Fruit fly (Drosophila melanogaster) S2 (cell line): ENCODE results near the gene CG14932.
A peak's percentile ranks its signal among the peaks of the same experiment; 100 is the strongest.

Experiments
- CG8478 ChIP-seq: fragments of >200 bp; optimal IDR thresholded peaks from 2 replicates; lab custom pipeline; 2018
- CTCF ChIP-seq, 2 experiments: fragments of >200 bp; optimal IDR thresholded peaks; 2 replicates each; lab custom pipeline; 2018

Gene CG14932

dm6 chr2L:11808702-11809583, 19.2 kb downstream of the CG14932 start, which contains the start of gene crol:
Gene crol (minus strand): TSS chr2L:11809438.
- no peak for TF ChIP-seq CG8478
- peak in 1 of 2 experiments; percentile 16 for TF ChIP-seq CTCF (optimal IDR thresholded peaks at IDR 0.05; lab: Kevin White, UChicago)

- no peak for TF ChIP-seq CTCF (optimal IDR thresholded peaks at IDR 0.05; lab: Kevin White, UChicago)
- TF ChIP-seq CG8478: no peak
These were observed 20.1 kb downstream of the CG14932 start for dm6 chr2L:11809823-11810222.

DNA sequence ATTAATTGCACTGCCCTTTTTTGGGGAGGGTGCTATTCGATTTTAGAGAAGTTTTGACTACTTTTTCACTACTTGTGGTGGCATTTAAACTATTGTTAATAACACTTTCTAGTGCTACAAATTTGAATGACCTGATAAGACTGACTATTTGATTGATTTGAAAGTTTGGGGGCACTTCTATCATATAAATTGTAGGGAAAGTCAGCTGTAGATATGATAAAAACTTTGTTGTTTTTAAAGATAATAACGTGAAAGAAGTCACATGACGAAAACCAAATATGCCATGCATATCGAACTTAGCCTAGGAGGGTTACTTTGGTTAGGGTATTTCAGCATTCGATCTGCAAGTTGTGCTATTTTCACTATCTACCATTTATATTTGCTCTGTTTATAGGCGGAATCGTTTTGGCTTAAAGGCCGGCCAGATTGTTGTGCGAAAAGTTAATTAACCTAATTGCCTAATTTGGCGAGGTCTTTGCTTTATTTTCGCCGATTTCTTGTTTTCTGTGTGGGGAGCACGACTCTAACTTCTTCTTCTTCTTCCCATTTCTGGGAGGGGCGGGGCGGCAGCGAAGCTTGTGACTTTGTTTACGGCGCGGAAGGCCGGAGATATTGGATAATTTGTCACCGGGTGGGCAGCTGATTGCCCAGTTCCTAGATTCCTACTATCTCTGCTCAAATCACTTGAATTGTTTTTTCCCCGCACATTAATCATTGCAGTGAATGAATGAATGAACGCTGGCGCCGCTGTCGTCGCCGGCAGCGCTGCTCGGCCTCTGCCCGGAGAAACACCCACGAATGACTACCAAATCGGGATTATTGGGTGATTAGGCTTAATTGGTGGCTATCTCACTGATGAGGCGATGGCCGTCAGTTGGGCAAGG, 23.3 kb downstream of the CG14932 start:
- TF ChIP-seq CTCF (optimal IDR thresholded peaks at IDR 0.05; lab: Kevin White, UChicago): no peak
- no peak for TF ChIP-seq CG8478

- no peak for TF ChIP-seq CTCF (optimal IDR thresholded peaks at IDR 0.05; lab: Kevin White, UChicago)
- TF ChIP-seq CG8478: no peak
These were observed 24.0 kb downstream of the CG14932 start, which contains the start of gene CycY for dm6 chr2L:11813665-11814087. Gene CycY (minus strand): TSS chr2L:11813780.

- TF ChIP-seq CTCF (optimal IDR thresholded peaks at IDR 0.05; lab: Kevin White, UChicago): peak; percentile 92 to 96
- no peak for TF ChIP-seq CG8478
These were observed 26.7 kb downstream of the CG14932 start for dm6 chr2L:11816376-11816775.

DNA sequence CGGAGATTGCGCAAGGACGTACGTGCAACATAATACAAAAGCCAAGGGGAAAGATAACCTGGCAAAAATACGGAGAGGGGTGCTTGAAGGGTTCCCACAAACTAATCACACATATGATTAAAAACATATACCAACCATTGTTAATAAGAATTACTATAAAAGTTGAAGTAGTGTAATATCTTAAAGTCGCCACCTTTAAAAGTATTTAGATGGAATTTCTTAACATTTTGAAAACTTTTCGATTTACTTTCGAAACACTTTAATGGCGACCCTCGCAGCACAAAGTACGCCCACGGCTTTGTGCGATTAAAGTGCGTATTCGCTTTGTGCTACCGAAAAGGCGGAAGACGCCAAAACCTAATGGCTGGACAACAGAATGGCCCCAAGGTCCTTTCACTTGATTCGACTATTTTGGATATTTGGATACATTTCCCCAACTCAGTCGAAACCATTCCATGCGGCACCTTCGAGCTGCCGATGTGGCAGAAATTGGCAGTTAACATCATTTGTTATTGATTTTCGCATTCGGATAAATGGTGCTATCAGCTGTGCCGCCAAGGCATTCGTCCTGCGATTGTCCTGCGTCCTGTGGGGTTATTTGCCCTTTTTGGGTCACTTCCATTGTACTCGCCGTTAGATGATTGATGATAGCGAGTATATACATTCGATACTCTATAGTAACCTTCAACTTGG, 33.9 kb downstream of the CG14932 start:
- TF ChIP-seq CG8478: no peak
- no peak for TF ChIP-seq CTCF (optimal IDR thresholded peaks at IDR 0.05; lab: Kevin White, UChicago)

DNA sequence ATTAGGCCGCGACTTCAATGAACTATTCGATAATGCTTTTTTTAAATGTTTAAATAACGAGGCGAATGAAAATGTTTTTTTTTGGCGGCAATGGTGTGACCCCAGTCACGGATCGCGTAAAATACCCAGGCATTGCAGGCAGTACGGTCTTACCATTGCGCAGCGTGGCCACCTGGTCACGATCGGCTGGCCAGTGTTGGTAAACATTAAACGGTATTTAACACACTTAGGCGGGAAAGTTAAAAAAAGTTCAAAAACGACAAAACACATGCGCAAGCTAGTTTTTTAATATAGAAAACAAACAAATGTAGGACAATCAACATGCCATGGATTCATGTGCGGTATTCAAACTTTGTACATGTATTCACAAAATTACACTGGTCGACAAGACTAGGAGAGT, 39.6 kb downstream of the CG14932 start, which contains the start of gene esc:
TSS of gene esc (minus strand) at position 129 of the 400 bp plus-strand sequence.
- TF ChIP-seq CTCF (optimal IDR thresholded peaks at IDR 0.05; lab: Kevin White, UChicago): peak; percentile 9 to 34
- no peak for TF ChIP-seq CG8478

DNA sequence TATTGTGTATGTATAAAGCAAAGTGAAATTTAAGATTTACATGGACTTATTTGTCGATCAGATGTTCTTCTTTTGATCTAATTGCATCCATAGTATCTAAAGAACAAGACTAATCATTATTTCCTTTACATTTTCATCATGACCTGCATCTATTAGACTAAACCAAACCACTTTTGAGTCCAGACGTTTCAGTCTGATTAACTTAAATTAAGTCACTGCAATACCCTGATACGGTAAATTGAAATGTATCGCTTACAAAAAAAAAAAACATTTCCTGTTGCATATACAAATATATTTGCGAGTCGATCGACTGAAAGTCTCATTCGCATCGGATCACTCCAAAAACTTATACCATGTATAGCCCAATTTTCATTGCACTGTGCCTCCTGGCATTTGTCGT, 44.1 kb downstream of the CG14932 start, which contains the start of gene CG45011:
TSS of gene CG45011 (plus strand) at position 301 of the 400 bp plus-strand sequence.
- TF ChIP-seq CG8478 (no peak), CTCF (optimal IDR thresholded peaks at IDR 0.05; lab: Kevin White, UChicago) (no peak)

DNA sequence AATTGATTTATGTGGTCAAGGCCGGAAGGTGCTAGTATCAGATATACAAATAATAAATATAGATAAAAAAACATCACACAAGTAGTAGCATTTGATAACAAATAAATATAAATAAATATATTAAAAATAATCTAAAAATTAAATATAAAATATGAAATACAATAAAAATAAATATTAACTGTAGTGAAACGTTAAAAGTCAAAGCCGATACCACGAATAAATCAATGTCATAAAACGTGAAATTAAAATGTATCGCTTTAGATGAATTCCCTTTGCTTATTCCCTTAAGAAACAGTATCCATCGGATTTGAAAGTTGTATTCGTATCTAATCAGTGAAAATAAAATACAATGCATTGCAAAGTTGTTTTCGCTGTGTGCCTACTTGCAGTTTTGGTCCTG, 44.6 kb downstream of the CG14932 start, which contains the start of gene CG45012:
TSS of gene CG45012 (plus strand) at position 301 of the 400 bp plus-strand sequence.
- TF ChIP-seq CG8478: no peak
- TF ChIP-seq CTCF (optimal IDR thresholded peaks at IDR 0.05; lab: Kevin White, UChicago): no peak

DNA sequence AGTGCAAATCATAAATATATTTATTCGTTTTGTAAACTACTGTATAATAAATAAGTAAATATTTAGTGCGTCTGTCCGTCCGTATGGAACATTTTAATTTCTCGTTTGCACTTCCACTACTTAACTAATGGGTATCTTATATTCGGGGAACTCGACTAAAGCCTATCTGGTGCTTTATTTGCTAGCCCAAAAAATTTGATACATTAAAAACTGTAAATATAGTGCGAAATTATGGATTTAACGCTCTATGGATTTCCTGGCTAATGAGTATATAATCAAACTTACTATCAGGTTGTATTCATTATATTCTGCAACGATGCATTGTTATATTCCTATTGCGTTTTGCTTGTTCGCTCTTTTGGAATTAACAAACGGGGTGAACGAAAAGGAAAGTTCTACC, 47.2 kb downstream of the CG14932 start, which contains the start of gene Sfp33A4:
TSS of gene Sfp33A4 (plus strand) at position 301 of the 400 bp plus-strand sequence.
- TF ChIP-seq CG8478: no peak
- no peak for TF ChIP-seq CTCF (optimal IDR thresholded peaks at IDR 0.05; lab: Kevin White, UChicago)

DNA sequence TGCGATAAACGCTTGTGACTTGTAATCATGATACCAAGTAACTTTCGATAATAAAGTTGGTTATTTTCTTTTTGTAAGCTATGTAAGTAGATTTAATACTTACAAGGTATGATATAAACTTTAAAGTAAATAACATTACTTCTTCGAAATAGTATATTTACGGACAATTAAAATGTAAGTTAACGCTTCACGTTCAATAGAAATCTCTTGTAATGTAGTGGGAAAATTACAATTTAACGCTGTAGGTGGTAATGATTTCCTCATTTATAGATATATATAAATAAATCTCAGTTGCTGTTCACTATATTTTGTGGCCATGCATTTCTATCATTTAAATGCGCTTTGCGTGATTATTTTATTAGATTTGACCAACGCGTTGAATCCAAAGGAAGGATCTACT, 47.7 kb downstream of the CG14932 start, which contains the start of gene Sfp33A2:
TSS of gene Sfp33A2 (plus strand) at position 301 of the 400 bp plus-strand sequence.
- TF ChIP-seq CTCF (optimal IDR thresholded peaks at IDR 0.05; lab: Kevin White, UChicago): no peak
- TF ChIP-seq CG8478: no peak

dm6 chr2L:11839612-11840011, 49.9 kb downstream of the CG14932 start, which contains the start of gene Sfp33A3:
Gene Sfp33A3 (plus strand): TSS chr2L:11839912.
- TF ChIP-seq CTCF (optimal IDR thresholded peaks at IDR 0.05; lab: Kevin White, UChicago): no peak
- no peak for TF ChIP-seq CG8478

- no peak for TF ChIP-seq CG8478
- TF ChIP-seq CTCF (optimal IDR thresholded peaks at IDR 0.05; lab: Kevin White, UChicago): no peak
These were observed 50.7 kb downstream of the CG14932 start, which contains the start of gene CG31704 for dm6 chr2L:11840391-11840790. Gene CG31704 (plus strand): TSS chr2L:11840691.
